Fruit fly (Drosophila melanogaster) whole organism, embryonic: ENCODE measurements around the gene Cpr11A.

Experiments used
- Awh ChIP-seq: fragments of 200-800 bp; sonication (Bioruptor generic); IDR thresholded peaks from 2 replicates; pipeline ENCODE4, ENCODE4 v1.3.6; 2022; ENCODE audit warnings: missing biosample characterization, missing genetic modification characterization
- Bteb2 ChIP-seq: fragments of 200-800 bp; sonication (Bioruptor generic); optimal IDR thresholded peaks from 2 replicates; lab custom pipeline; 2016; ENCODE audit warnings: missing biosample characterization, missing genetic modification characterization
- CG10274 ChIP-seq: fragments of 200-800 bp; sonication (Bioruptor generic); optimal IDR thresholded peaks from 3 replicates; lab custom pipeline; 2017; ENCODE audit warnings: missing biosample characterization, mild to moderate bottlenecking, missing genetic modification characterization
- CG11093 ChIP-seq: fragments of 200-800 bp; sonication (Bioruptor generic); IDR thresholded peaks from 3 replicates; pipeline ENCODE4 v1.3.6; 2022; ENCODE audit warnings: missing biosample characterization, missing genetic modification characterization
- CG12942 ChIP-seq: fragments of 200-800 bp; sonication (Bioruptor generic); optimal IDR thresholded peaks from 3 replicates; lab custom pipeline; 2016; ENCODE audit warnings: missing biosample characterization, missing genetic modification characterization
- CG14050 ChIP-seq: fragments of 200-800 bp; sonication (Bioruptor generic); IDR thresholded peaks from 3 replicates; pipeline ENCODE4 v1.3.6; 2022; ENCODE audit warnings: missing biosample characterization, missing genetic modification characterization
- CG15073 ChIP-seq: fragments of 200-800 bp; sonication (Bioruptor generic); optimal IDR thresholded peaks from 2 replicates; lab custom pipeline; 2016; ENCODE audit warnings: missing biosample characterization, missing genetic modification characterization
- CG16815 ChIP-seq: fragments of 200-800 bp; sonication (Bioruptor generic); optimal IDR thresholded peaks from 3 replicates; lab custom pipeline; 2017; ENCODE audit warnings: missing biosample characterization, mild to moderate bottlenecking, missing genetic modification characterization
- CG17568 ChIP-seq: fragments of 200-800 bp; sonication (Bioruptor generic); optimal IDR thresholded peaks from 2 replicates; lab custom pipeline; 2018; ENCODE audit warnings: missing biosample characterization, mild to moderate bottlenecking, missing genetic modification characterization, moderate library complexity
- CG17829 ChIP-seq: fragments of 200-800 bp; optimal IDR thresholded peaks from 2 replicates; lab custom pipeline; 2019; ENCODE audit warnings: missing biosample characterization, mild to moderate bottlenecking, missing genetic modification characterization, moderate library complexity
- CG17912 ChIP-seq: fragments of 200-800 bp; sonication (Bioruptor generic); optimal IDR thresholded peaks from 2 replicates; lab custom pipeline; 2018; ENCODE audit warnings: missing biosample characterization, mild to moderate bottlenecking, missing genetic modification characterization
- CG2116 ChIP-seq: fragments of 200-800 bp; sonication (Bioruptor generic); optimal IDR thresholded peaks from 3 replicates; lab custom pipeline; 2018; ENCODE audit warnings: missing biosample characterization, mild to moderate bottlenecking, missing genetic modification characterization
- CG2678 ChIP-seq: fragments of 200-800 bp; sonication (Bioruptor generic); optimal IDR thresholded peaks from 3 replicates; lab custom pipeline; 2019; ENCODE audit warnings: missing biosample characterization, mild to moderate bottlenecking, missing genetic modification characterization, moderate library complexity
- CG30431 ChIP-seq: fragments of 200-800 bp; sonication (Bioruptor generic); optimal IDR thresholded peaks from 2 replicates; lab custom pipeline; 2017; ENCODE audit warnings: missing biosample characterization, missing genetic modification characterization
- CG3163 ChIP-seq: fragments of 200-800 bp; sonication (Bioruptor generic); optimal IDR thresholded peaks from 3 replicates; lab custom pipeline; 2016; ENCODE audit warnings: missing biosample characterization, missing genetic modification characterization
- CG3838 ChIP-seq: fragments of 200-800 bp; sonication (Bioruptor generic); optimal IDR thresholded peaks from 3 replicates; lab custom pipeline; 2016; ENCODE audit warnings: missing biosample characterization, missing genetic modification characterization
- CG43689 ChIP-seq: fragments of 200-800 bp; sonication (Bioruptor generic); IDR thresholded peaks from 2 replicates; pipeline ENCODE4 v1.3.6; 2022; ENCODE audit warnings: missing biosample characterization, missing genetic modification characterization
- CG4404 ChIP-seq: fragments of 200-800 bp; sonication (Bioruptor generic); IDR thresholded peaks from 2 replicates; pipeline ENCODE4 v1.3.6; 2022; ENCODE audit warnings: missing biosample characterization, missing genetic modification characterization
- CG5180 ChIP-seq: fragments of 200-800 bp; sonication (Bioruptor generic); optimal IDR thresholded peaks from 3 replicates; lab custom pipeline; 2017; ENCODE audit warnings: missing biosample characterization, missing genetic modification characterization, mild to moderate bottlenecking, moderate library complexity, missing genetic modification reagents
- CG5245 ChIP-seq: fragments of 200-800 bp; sonication (Bioruptor generic); optimal IDR thresholded peaks from 3 replicates; lab custom pipeline; 2016; ENCODE audit warnings: missing biosample characterization, missing genetic modification characterization
- CG6813 ChIP-seq: fragments of 200-800 bp; sonication (Bioruptor generic); optimal IDR thresholded peaks from 2 replicates; lab custom pipeline; 2017; ENCODE audit warnings: missing biosample characterization, missing genetic modification characterization, mild to moderate bottlenecking, moderate library complexity, missing genetic modification reagents
- CG9215 ChIP-seq: fragments of 200-800 bp; sonication (Bioruptor generic); IDR thresholded peaks from 2 replicates; pipeline ENCODE4 v1.3.6; 2022; ENCODE audit warnings: missing biosample characterization, missing genetic modification characterization
- CG9817 ChIP-seq: fragments of 200-800 bp; sonication (Bioruptor generic); optimal IDR thresholded peaks from 2 replicates; lab custom pipeline; 2018; ENCODE audit warnings: missing biosample characterization, mild to moderate bottlenecking, missing genetic modification characterization, moderate library complexity
- CHES-1-like ChIP-seq: fragments of 200-800 bp; sonication (Bioruptor generic); optimal IDR thresholded peaks from 2 replicates; lab custom pipeline; 2016; ENCODE audit warnings: missing biosample characterization, missing genetic modification characterization
- CrebB ChIP-seq: fragments of 200-800 bp; sonication (Bioruptor generic); optimal IDR thresholded peaks from 3 replicates; lab custom pipeline; 2018; ENCODE audit warnings: missing biosample characterization, mild to moderate bottlenecking, missing genetic modification characterization
- Elba2 ChIP-seq: fragments of 200-800 bp; sonication (Bioruptor generic); optimal IDR thresholded peaks from 3 replicates; lab custom pipeline; 2016; ENCODE audit warnings: missing biosample characterization, missing genetic modification characterization
- HHEX ChIP-seq: fragments of 200-800 bp; sonication (Bioruptor generic); optimal IDR thresholded peaks from 3 replicates; lab custom pipeline; 2017; ENCODE audit warnings: missing biosample characterization, mild to moderate bottlenecking, missing genetic modification characterization, missing genetic modification reagents
- MTF-1 ChIP-seq: fragments of 200-800 bp; sonication (Bioruptor generic); optimal IDR thresholded peaks from 2 replicates; lab custom pipeline; 2018; ENCODE audit warnings: missing biosample characterization, mild to moderate bottlenecking, missing genetic modification characterization, borderline replicate concordance
- NfI ChIP-seq: fragments of 200-800 bp; sonication (Bioruptor generic); optimal IDR thresholded peaks from 3 replicates; lab custom pipeline; 2018; ENCODE audit warnings: missing biosample characterization, mild to moderate bottlenecking, missing genetic modification characterization, moderate library complexity
- Ravus ChIP-seq: fragments of 200-800 bp; sonication (Bioruptor generic); IDR thresholded peaks from 2 replicates; pipeline ENCODE4 v1.3.6; 2022; ENCODE audit warnings: missing biosample characterization, missing genetic modification characterization
- Six4 ChIP-seq: fragments of 200-800 bp; sonication (Bioruptor generic); optimal IDR thresholded peaks from 2 replicates; lab custom pipeline; 2016; ENCODE audit warnings: missing biosample characterization, missing genetic modification characterization
- Xrp1 ChIP-seq: fragments of 200-800 bp; sonication (Bioruptor generic); IDR thresholded peaks from 2 replicates; pipeline ENCODE4 v1.3.6; 2022; ENCODE audit warnings: missing biosample characterization, missing genetic modification characterization
- bcd ChIP-seq: fragments of 200-800 bp; sonication (Bioruptor generic); optimal IDR thresholded peaks from 2 replicates; lab custom pipeline; 2017; ENCODE audit warnings: missing biosample characterization, mild to moderate bottlenecking, missing genetic modification characterization
- br ChIP-seq: fragments of >200 bp; optimal IDR thresholded peaks from 2 replicates; lab custom pipeline; 2017
- cato ChIP-seq: fragments of 200-800 bp; sonication (Bioruptor generic); optimal IDR thresholded peaks from 2 replicates; lab custom pipeline; 2016; ENCODE audit warnings: missing biosample characterization, missing genetic modification characterization, borderline replicate concordance
- corto ChIP-seq: fragments of 200-800 bp; sonication (Bioruptor generic); optimal IDR thresholded peaks from 2 replicates; lab custom pipeline; 2016; ENCODE audit warnings: missing biosample characterization, mild to moderate bottlenecking, missing genetic modification characterization, moderate library complexity
- dmrt11E ChIP-seq: fragments of 200-800 bp; sonication (Bioruptor generic); optimal IDR thresholded peaks from 3 replicates; lab custom pipeline; 2018; ENCODE audit warnings: missing biosample characterization, mild to moderate bottlenecking, missing genetic modification characterization, moderate library complexity
- gfzf ChIP-seq: fragments of 200-800 bp; sonication (Bioruptor generic); optimal IDR thresholded peaks from 2 replicates; lab custom pipeline; 2016; ENCODE audit warnings: missing biosample characterization, mild to moderate bottlenecking, missing genetic modification characterization, moderate library complexity
- inv ChIP-seq: fragments of 200-800 bp; sonication (Bioruptor generic); IDR thresholded peaks from 2 replicates; pipeline ENCODE4 v1.3.6; 2022; ENCODE audit warnings: missing biosample characterization, missing genetic modification characterization; ENCODE audit not compliant: partially characterized antibody
- kni ChIP-seq: fragments of 200-800 bp; sonication (Bioruptor generic); optimal IDR thresholded peaks from 3 replicates; lab custom pipeline; 2017; ENCODE audit warnings: mild to moderate bottlenecking, missing biosample characterization, missing genetic modification reagents, missing genetic modification characterization
- prd ChIP-seq, 3 experiments: fragments of >200 bp in 2 of 3; fragments of 200-800 bp in 1 of 3; sonication (Bioruptor generic) in 1 of 3; optimal IDR thresholded peaks in 2 of 3; IDR thresholded peaks in 1 of 3; 2 replicates in 2 of 3; 3 replicates in 1 of 3; pipeline versions ENCODE4 v1.3.6 to Lab custom; 2017 to 2022; ENCODE audit warnings: missing biosample characterization in 1 of 3, missing genetic modification characterization in 1 of 3
- psq ChIP-seq: fragments of 200-800 bp; sonication (Bioruptor generic); optimal IDR thresholded peaks from 2 replicates; lab custom pipeline; 2017; ENCODE audit warnings: missing biosample characterization, missing genetic modification characterization
- sens-2 ChIP-seq: fragments of 200-800 bp; sonication (Bioruptor generic); IDR thresholded peaks from 2 replicates; pipeline ENCODE4 v1.3.6; 2022; ENCODE audit warnings: missing biosample characterization, missing genetic modification characterization
- sim ChIP-seq: fragments of 200-800 bp; sonication (Bioruptor generic); IDR thresholded peaks from 2 replicates; pipeline ENCODE4 v1.3.6; 2022; ENCODE audit warnings: missing biosample characterization, missing genetic modification characterization
- sqz ChIP-seq: fragments of 200-800 bp; sonication (Bioruptor generic); optimal IDR thresholded peaks from 3 replicates; lab custom pipeline; 2018; ENCODE audit warnings: missing biosample characterization, mild to moderate bottlenecking, missing genetic modification characterization
- ssp ChIP-seq: fragments of 200-800 bp; sonication (Bioruptor generic); IDR thresholded peaks from 2 replicates; pipeline ENCODE4 v1.3.6; 2022; ENCODE audit warnings: missing biosample characterization, missing genetic modification characterization
- stwl ChIP-seq: fragments of 200-800 bp; sonication (Bioruptor generic); optimal IDR thresholded peaks from 3 replicates; lab custom pipeline; 2018; ENCODE audit warnings: missing biosample characterization, mild to moderate bottlenecking, missing genetic modification characterization, moderate library complexity
- trem ChIP-seq: fragments of 200-800 bp; optimal IDR thresholded peaks from 3 replicates; lab custom pipeline; 2019; ENCODE audit warnings: missing biosample characterization, mild to moderate bottlenecking, missing genetic modification characterization, moderate library complexity
- vfl ChIP-seq: fragments of 200-800 bp; sonication (Bioruptor generic); optimal IDR thresholded peaks from 2 replicates; lab custom pipeline; 2016; ENCODE audit warnings: missing biosample characterization, missing genetic modification characterization
- zfh2 ChIP-seq: fragments of 200-800 bp; sonication (Bioruptor generic); optimal IDR thresholded peaks from 2 replicates; lab custom pipeline; 2016; ENCODE audit warnings: missing biosample characterization, missing genetic modification characterization

Gene Cpr11A

DNA sequence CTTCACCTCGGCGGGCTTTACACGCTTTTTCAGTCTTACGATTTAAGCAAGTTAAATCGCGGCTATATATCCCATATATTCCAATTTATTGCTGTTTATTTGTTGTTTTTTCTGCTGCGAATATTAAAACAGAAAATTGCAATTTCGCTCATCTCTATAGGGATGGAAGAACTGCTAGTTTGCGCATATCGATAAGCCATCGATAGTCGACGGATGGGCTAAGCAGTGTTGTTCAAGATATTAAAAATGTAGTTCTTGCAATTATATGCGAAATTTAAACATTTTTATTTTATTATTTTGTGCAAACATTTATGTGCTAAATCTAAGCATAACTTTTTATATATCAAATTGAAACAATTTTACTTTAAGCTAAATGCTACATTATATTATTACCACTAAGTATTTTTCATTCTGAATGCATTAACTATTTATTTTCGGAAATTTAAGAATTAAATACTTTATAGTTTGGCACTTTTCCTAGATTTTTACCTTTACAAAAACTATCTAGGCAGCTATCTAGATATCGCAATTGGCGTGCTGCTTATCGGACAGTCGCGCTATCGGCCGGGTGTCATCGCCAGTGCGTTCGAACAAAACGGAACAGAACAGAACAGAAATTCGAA is 23.7 kb upstream of the Cpr11A start, which contains the start of the genes Rab40 and CG42258 (continued):
- no peak for TF ChIP-seq HHEX
- TF ChIP-seq dmrt11E (tag; lab: Kevin White, UChicago): peak; percentile 28
- TF ChIP-seq NfI (GFP tag; lab: Kevin White, UChicago): no peak
- TF ChIP-seq CG6813 (GFP tag; lab: Kevin White, UChicago): no peak
- no peak for TF ChIP-seq CG17912 (GFP tag; lab: Kevin White, UChicago)
- TF ChIP-seq CG16815 (GFP tag; lab: Kevin White, UChicago): peak; percentile 23
- TF ChIP-seq Six4 (GFP tag; lab: Kevin White, UChicago): no peak
- TF ChIP-seq CG3838 (GFP tag; lab: Kevin White, UChicago): no peak
- TF ChIP-seq inv (GFP tag; lab: Robert Waterston, UW): peak; percentile 66
- TF ChIP-seq Awh: no peak
- TF ChIP-seq CG3163 (GFP tag; lab: Kevin White, UChicago): no peak
- peak; percentile 32; the same call in 1 of the 2 replicates for TF ChIP-seq ssp (GFP tag; lab: Robert Waterston, UW)
- peak; percentile 56 for TF ChIP-seq zfh2 (GFP tag; lab: Kevin White, UChicago)
- TF ChIP-seq psq (GFP tag; lab: Kevin White, UChicago): no peak
- peak; percentile 44 for TF ChIP-seq CG17829 (tag; lab: Kevin White, UChicago)
- TF ChIP-seq Bteb2: peak; percentile 22
- no peak for TF ChIP-seq CHES-1-like (GFP tag; lab: Kevin White, UChicago)
- TF ChIP-seq CG11093 (GFP tag; lab: Robert Waterston, UW): no peak
- no peak for TF ChIP-seq Ravus (GFP tag; lab: Robert Waterston, UW)
- TF ChIP-seq CG43689 (GFP tag; lab: Robert Waterston, UW): no peak
- no peak for TF ChIP-seq CG10274 (GFP tag; lab: Kevin White, UChicago)
- no peak for TF ChIP-seq gfzf
- TF ChIP-seq CG14050 (GFP tag; lab: Robert Waterston, UW): no peak
- no peak for TF ChIP-seq sim (GFP tag; lab: Robert Waterston, UW)
- peak; percentile 21 for TF ChIP-seq CG5245 (GFP tag; lab: Kevin White, UChicago)
- peak; percentile 48; the same call in 1 of the 2 replicates for TF ChIP-seq CG9215 (GFP tag; lab: Robert Waterston, UW)
- peak; percentile 8 for TF ChIP-seq kni (GFP tag; lab: Kevin White, UChicago)
- TF ChIP-seq CG2116 (GFP tag; lab: Kevin White, UChicago): peak; percentile 86
- TF ChIP-seq MTF-1 (GFP tag; lab: Kevin White, UChicago): no peak
- TF ChIP-seq CG5180 (GFP tag; lab: Kevin White, UChicago): peak; percentile 57
- 0 out of 2 replicates have a peak, but pooled peaks have one; percentile 37 for TF ChIP-seq sens-2 (GFP tag; lab: Robert Waterston, UW)
- no peak for TF ChIP-seq prd (optimal IDR thresholded peaks at IDR 0.05; lab: Kevin White, UChicago)
- TF ChIP-seq prd (GFP tag; IDR thresholded peaks at IDR 0.05; lab: Robert Waterston, UW): peak; percentile 37; the same call in 2 of the 3 replicates
- TF ChIP-seq Elba2 (GFP tag; lab: Kevin White, UChicago): no peak
- no peak for TF ChIP-seq CG15073 (GFP tag; lab: Kevin White, UChicago)
- TF ChIP-seq cato (GFP tag; lab: Kevin White, UChicago): no peak
- peak; percentile 63 for TF ChIP-seq stwl
- TF ChIP-seq Xrp1: peak; percentile 46; the same call in 1 of the 2 replicates
- TF ChIP-seq bcd (GFP tag; lab: Kevin White, UChicago): peak; percentile 30
- TF ChIP-seq corto (GFP tag; lab: Kevin White, UChicago): no peak
- peak; percentile 1 for TF ChIP-seq CG9817
- TF ChIP-seq CG17568 (GFP tag; lab: Kevin White, UChicago): no peak
- no peak for TF ChIP-seq CG4404 (GFP tag; lab: Robert Waterston, UW)
- peak; percentile 14 for TF ChIP-seq CG12942 (GFP tag; lab: Kevin White, UChicago)
- no peak for TF ChIP-seq br (lab: Kevin White, UChicago)
- no peak for TF ChIP-seq CrebB
- TF ChIP-seq CG2678 (tag; lab: Kevin White, UChicago): peak; percentile 35
- TF ChIP-seq CG30431 (GFP tag; lab: Kevin White, UChicago): no peak
- peak; percentile 19 for TF ChIP-seq trem (tag; lab: Kevin White, UChicago)
- TF ChIP-seq vfl (GFP tag; lab: Kevin White, UChicago): peak; percentile 22
- TF ChIP-seq sqz (GFP tag; lab: Kevin White, UChicago): no peak
